Worm (Caenorhabditis elegans): ENCODE results near the gene wdr-62.

DNA sequence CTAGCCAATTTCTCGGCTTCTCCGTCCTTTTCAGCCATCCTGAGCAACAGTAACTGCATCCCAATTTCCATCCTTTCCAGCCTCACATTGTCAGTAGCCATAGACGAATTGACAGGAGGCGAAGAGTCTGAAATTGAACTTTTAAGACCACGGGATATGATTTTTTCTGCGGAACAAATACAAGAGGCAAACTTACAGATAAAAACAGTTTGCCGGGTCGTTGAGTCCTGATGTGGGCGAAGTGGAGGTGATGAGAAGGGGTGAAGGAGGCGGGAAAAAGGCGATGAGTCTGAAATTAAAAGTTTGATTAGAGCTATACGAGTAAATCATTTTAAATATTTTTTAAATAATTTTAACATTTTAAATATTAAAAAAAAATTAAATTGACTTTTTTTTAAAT lies 16.8 kb upstream of the wdr-62 start, which contains the start of gene F36D4.6:
- TF ChIP-seq unc-130 (tag; optimal IDR thresholded peaks at IDR 0.05) (no peak), unc-62 (GFP tag; optimal IDR thresholded peaks at IDR 0.05) (no peak), ztf-11 (tag; optimal IDR thresholded peaks at IDR 0.05) (no peak), elt-3 (tag; optimal IDR thresholded peaks at IDR 0.05) (no peak), egl-13 (tag; optimal IDR thresholded peaks at IDR 0.05) (no peak), ama-1 (optimal IDR thresholded peaks at IDR 0.05) (no peak), snpc-4 (tag; optimal IDR thresholded peaks at IDR 0.05) (no peak), lin-13 (GFP tag; optimal IDR thresholded peaks at IDR 0.05) (no peak), blmp-1 (tag; optimal IDR thresholded peaks at IDR 0.05) (no peak), skn-1 (tag; optimal IDR thresholded peaks at IDR 0.05) (no peak)
